Worm (Caenorhabditis elegans) whole organism, midembryonic: Measurements from ENCODE around the gene W07A12.4.

ENCODE experiments used
- T22C8.4 ChIP-seq: fragments of 200-800 bp; sonication (Bioruptor generic); IDR thresholded peaks from 2 replicates; pipeline ENCODE4 v1.3.6; 2022; ENCODE audit warnings: missing genetic modification characterization, missing compliant biosample characterization
- cog-1 ChIP-seq: sonication (generic microtip); optimal IDR thresholded peaks from 2 replicates; lab custom pipeline; 2016; ENCODE audit warnings: missing genetic modification characterization, missing compliant biosample characterization
- med-1 ChIP-seq: sonication (generic microtip); optimal IDR thresholded peaks from 2 replicates; lab custom pipeline; 2017; ENCODE audit warnings: missing genetic modification characterization, mild to moderate bottlenecking, missing compliant biosample characterization, antibody characterized with exemption, missing genetic modification reagents; ENCODE audit not compliant: insufficient read depth
- ref-1 ChIP-seq: fragments of 200-800 bp; sonication (Bioruptor generic); conservative IDR thresholded peaks from 2 replicates; pipeline ENCODE4 v1.3.6; 2022; ENCODE audit warnings: missing genetic modification reagents, missing genetic modification characterization, missing compliant biosample characterization
- tab-1 ChIP-seq: fragments of 200-800 bp; sonication (Bioruptor generic); IDR thresholded peaks from 2 replicates; pipeline ENCODE4 v1.3.6; 2022; ENCODE audit warnings: missing genetic modification characterization, missing compliant biosample characterization
- ztf-23 ChIP-seq: fragments of 200-800 bp; sonication (Bioruptor generic); IDR thresholded peaks from 2 replicates; pipeline ENCODE4 v1.3.6; 2022; ENCODE audit warnings: missing genetic modification reagents, missing genetic modification characterization, missing compliant biosample characterization
- ztf-29 ChIP-seq: fragments of 200-800 bp; sonication (Bioruptor generic); IDR thresholded peaks from 2 replicates; pipeline ENCODE4 v1.3.6; 2022; ENCODE audit warnings: missing genetic modification reagents, missing genetic modification characterization, missing compliant biosample characterization

ce11 chrII:9100798-9101197, 45.3 kb upstream of the W07A12.4 start, which contains the start of gene T24H10.5:
- TF ChIP-seq T22C8.4 (GFP tag; lab: Robert Waterston, UW): no peak
- TF ChIP-seq med-1: no peak
- no peak for TF ChIP-seq ztf-29 (GFP tag; lab: Robert Waterston, UW)
- TF ChIP-seq ref-1 (GFP tag; lab: Robert Waterston, UW): no peak
- TF ChIP-seq tab-1 (GFP tag; lab: Robert Waterston, UW): no peak
- no peak for TF ChIP-seq cog-1 (tag; lab: Kevin White, UChicago)
- TF ChIP-seq ztf-23 (GFP tag; lab: Robert Waterston, UW): no peak
